Fruit fly (Drosophila melanogaster) whole organism, embryonic: ENCODE results near the gene amn.

Experiments
- Asciz ChIP-seq: fragments of 200-800 bp; sonication (Bioruptor generic); optimal IDR thresholded peaks from 2 replicates; lab custom pipeline; 2017; ENCODE audit warnings: missing biosample characterization, mild to moderate bottlenecking, missing genetic modification characterization, missing genetic modification reagents
- Atf6 ChIP-seq: fragments of 200-800 bp; sonication (Bioruptor generic); IDR thresholded peaks from 2 replicates; pipeline ENCODE4 v1.3.6; 2022; ENCODE audit warnings: missing biosample characterization, missing genetic modification characterization
- Bteb2 ChIP-seq: fragments of 200-800 bp; sonication (Bioruptor generic); optimal IDR thresholded peaks from 2 replicates; lab custom pipeline; 2016; ENCODE audit warnings: missing biosample characterization, missing genetic modification characterization
- CG10321 ChIP-seq: fragments of 200-800 bp; sonication (Bioruptor generic); IDR thresholded peaks from 2 replicates; pipeline ENCODE4 v1.3.6; 2022; ENCODE audit warnings: missing biosample characterization, missing genetic modification characterization
- CG10654 ChIP-seq: fragments of 200-800 bp; sonication (Bioruptor generic); optimal IDR thresholded peaks from 2 replicates; lab custom pipeline; 2016; ENCODE audit warnings: missing biosample characterization, missing genetic modification characterization
- CG12236 ChIP-seq: fragments of 200-800 bp; sonication (Bioruptor generic); optimal IDR thresholded peaks from 2 replicates; lab custom pipeline; 2016; ENCODE audit warnings: missing biosample characterization, missing genetic modification characterization
- CG12769 ChIP-seq: fragments of 200-800 bp; sonication (Bioruptor generic); optimal IDR thresholded peaks from 2 replicates; lab custom pipeline; 2019; ENCODE audit warnings: missing biosample characterization, mild to moderate bottlenecking, missing genetic modification characterization, moderate library complexity
- CG15011 ChIP-seq: fragments of 200-800 bp; sonication (Bioruptor generic); optimal IDR thresholded peaks from 3 replicates; lab custom pipeline; 2018; ENCODE audit warnings: missing biosample characterization, mild to moderate bottlenecking, missing genetic modification characterization
- CG15269 ChIP-seq: fragments of 200-800 bp; sonication (Bioruptor generic); optimal IDR thresholded peaks from 2 replicates; lab custom pipeline; 2018; ENCODE audit warnings: missing biosample characterization, mild to moderate bottlenecking, missing genetic modification characterization, moderate library complexity
- CG15696 ChIP-seq: fragments of 200-800 bp; sonication (Bioruptor generic); optimal IDR thresholded peaks from 2 replicates; lab custom pipeline; 2019; ENCODE audit warnings: missing biosample characterization, mild to moderate bottlenecking, missing genetic modification characterization, moderate library complexity
- CG18599 ChIP-seq: fragments of 200-800 bp; sonication (Bioruptor generic); optimal IDR thresholded peaks from 3 replicates; lab custom pipeline; 2017; ENCODE audit warnings: missing biosample characterization, missing genetic modification characterization, mild to moderate bottlenecking, moderate library complexity, missing genetic modification reagents
- CG2120 ChIP-seq: fragments of 200-800 bp; sonication (Bioruptor generic); optimal IDR thresholded peaks from 3 replicates; lab custom pipeline; 2016; ENCODE audit warnings: missing biosample characterization, missing genetic modification characterization
- CG34376 ChIP-seq: fragments of 200-800 bp; sonication (Bioruptor generic); optimal IDR thresholded peaks from 2 replicates; lab custom pipeline; 2018; ENCODE audit warnings: missing biosample characterization, mild to moderate bottlenecking, missing genetic modification characterization
- CG42726 ChIP-seq: fragments of 200-800 bp; sonication (Bioruptor generic); IDR thresholded peaks from 2 replicates; pipeline ENCODE4 v1.3.6; 2022; ENCODE audit warnings: missing biosample characterization, missing genetic modification characterization; ENCODE audit not compliant: partially characterized antibody
- CG6175 ChIP-seq: fragments of 200-800 bp; sonication (Bioruptor generic); IDR thresholded peaks from 3 replicates; pipeline ENCODE4 v1.3.6; 2022; ENCODE audit warnings: missing biosample characterization, missing genetic modification characterization
- CG6254 ChIP-seq: fragments of 200-800 bp; sonication (Bioruptor generic); optimal IDR thresholded peaks from 3 replicates; lab custom pipeline; 2017; ENCODE audit warnings: mild to moderate bottlenecking, missing biosample characterization, missing genetic modification reagents, missing genetic modification characterization
- CG8089 ChIP-seq: fragments of 200-800 bp; sonication (Bioruptor generic); optimal IDR thresholded peaks from 3 replicates; lab custom pipeline; 2016; ENCODE audit warnings: missing biosample characterization, missing genetic modification characterization
- CG8944 ChIP-seq: fragments of 200-800 bp; sonication (Bioruptor generic); optimal IDR thresholded peaks from 3 replicates; lab custom pipeline; 2016; ENCODE audit warnings: missing biosample characterization, missing genetic modification characterization
- CG9437 ChIP-seq: fragments of 200-800 bp; sonication (Bioruptor generic); optimal IDR thresholded peaks from 2 replicates; lab custom pipeline; 2018; ENCODE audit warnings: missing biosample characterization, mild to moderate bottlenecking, missing genetic modification characterization
- Chrac-16 ChIP-seq: fragments of 200-800 bp; sonication (Bioruptor generic); optimal IDR thresholded peaks from 3 replicates; lab custom pipeline; 2016; ENCODE audit warnings: missing biosample characterization, missing genetic modification characterization
- Dip3 ChIP-seq: fragments of 200-800 bp; sonication (Bioruptor generic); optimal IDR thresholded peaks from 3 replicates; lab custom pipeline; 2016; ENCODE audit warnings: missing biosample characterization, missing genetic modification characterization
- Ets65A ChIP-seq: fragments of 200-800 bp; sonication (Bioruptor generic); peaks from one replicate; lab custom pipeline; 2016; ENCODE audit warnings: missing biosample characterization, missing genetic modification characterization
- Hmr ChIP-seq: fragments of 200-800 bp; sonication (Bioruptor generic); optimal IDR thresholded peaks from 3 replicates; lab custom pipeline; 2017; ENCODE audit warnings: mild to moderate bottlenecking, missing biosample characterization, missing genetic modification reagents, missing genetic modification characterization
- Hr78 ChIP-seq, 2 experiments: fragments of 200-800 bp in 1 of 2; fragments of >200 bp in 1 of 2; sonication (Bioruptor generic) in 1 of 2; optimal IDR thresholded peaks; 2 replicates each; lab custom pipeline; 2017 to 2019; ENCODE audit warnings: missing biosample characterization in 2 of 2, missing genetic modification characterization in 2 of 2, mild to moderate bottlenecking in 1 of 2, moderate library complexity in 1 of 2
- NfI ChIP-seq: fragments of 200-800 bp; sonication (Bioruptor generic); optimal IDR thresholded peaks from 3 replicates; lab custom pipeline; 2018; ENCODE audit warnings: missing biosample characterization, mild to moderate bottlenecking, missing genetic modification characterization, moderate library complexity
- TFAM ChIP-seq: fragments of 200-800 bp; sonication (Bioruptor generic); optimal IDR thresholded peaks from 2 replicates; lab custom pipeline; 2017; ENCODE audit warnings: missing biosample characterization, missing genetic modification characterization, inconsistent platforms
- Usf ChIP-seq: fragments of 200-800 bp; sonication (Bioruptor generic); optimal IDR thresholded peaks from 2 replicates; lab custom pipeline; 2017; ENCODE audit warnings: missing genotype, missing biosample characterization, missing genetic modification characterization
- Vsx1 ChIP-seq: fragments of 200-800 bp; sonication (Bioruptor generic); optimal IDR thresholded peaks from 2 replicates; lab custom pipeline; 2017; ENCODE audit warnings: missing biosample characterization, mild to moderate bottlenecking, missing genetic modification characterization, missing genetic modification reagents
- YL-1 ChIP-seq: fragments of 200-800 bp; sonication (Bioruptor generic); optimal IDR thresholded peaks from 3 replicates; lab custom pipeline; 2017; ENCODE audit warnings: missing biosample characterization, mild to moderate bottlenecking, missing genetic modification characterization
- ab ChIP-seq: fragments of 200-800 bp; sonication (Bioruptor generic); optimal IDR thresholded peaks from 2 replicates; lab custom pipeline; 2016; ENCODE audit warnings: missing biosample characterization, missing genetic modification characterization
- bab2 ChIP-seq: fragments of 200-800 bp; sonication (Bioruptor generic); optimal IDR thresholded peaks from 2 replicates; lab custom pipeline; 2016; ENCODE audit warnings: missing biosample characterization, missing genetic modification characterization
- btn ChIP-seq: fragments of 200-800 bp; sonication (Bioruptor generic); optimal IDR thresholded peaks from 2 replicates; lab custom pipeline; 2016; ENCODE audit warnings: missing biosample characterization, missing genetic modification characterization
- ci ChIP-seq: fragments of 200-800 bp; sonication (Bioruptor generic); IDR thresholded peaks from 3 replicates; pipeline ENCODE4 v1.3.6; 2022; ENCODE audit warnings: missing biosample characterization, missing genetic modification characterization
- croc ChIP-seq: fragments of 200-800 bp; sonication (Bioruptor generic); conservative IDR thresholded peaks from 3 replicates; pipeline ENCODE4 v1.3.6; 2022; ENCODE audit warnings: missing biosample characterization, missing genetic modification characterization
- crol ChIP-seq: fragments of 200-800 bp; sonication (Bioruptor generic); IDR thresholded peaks from 2 replicates; pipeline ENCODE4 v1.3.6; 2022; ENCODE audit warnings: missing biosample characterization, missing genetic modification characterization
- crp ChIP-seq, 2 experiments: fragments of 200-800 bp; sonication (Bioruptor generic); optimal IDR thresholded peaks; 2 replicates in 1 of 2; 3 replicates in 1 of 2; lab custom pipeline; 2017; ENCODE audit warnings: missing biosample characterization in 2 of 2, missing genetic modification characterization in 2 of 2, mild to moderate bottlenecking in 1 of 2, moderate library complexity in 1 of 2
- dmrt11E ChIP-seq: fragments of 200-800 bp; sonication (Bioruptor generic); optimal IDR thresholded peaks from 3 replicates; lab custom pipeline; 2018; ENCODE audit warnings: missing biosample characterization, mild to moderate bottlenecking, missing genetic modification characterization, moderate library complexity
- dpn ChIP-seq, 2 experiments: fragments of 200-800 bp; sonication (Bioruptor generic); optimal IDR thresholded peaks; 3 replicates each; lab custom pipeline; 2016; ENCODE audit warnings: missing biosample characterization in 2 of 2, missing genetic modification characterization in 2 of 2
- gcm ChIP-seq: fragments of 200-800 bp; sonication (Bioruptor generic); optimal IDR thresholded peaks from 2 replicates; lab custom pipeline; 2019; ENCODE audit warnings: missing biosample characterization, mild to moderate bottlenecking, missing genetic modification characterization, moderate library complexity
- gfzf ChIP-seq: fragments of 200-800 bp; sonication (Bioruptor generic); optimal IDR thresholded peaks from 2 replicates; lab custom pipeline; 2016; ENCODE audit warnings: missing biosample characterization, mild to moderate bottlenecking, missing genetic modification characterization, moderate library complexity
- knrl ChIP-seq: fragments of 200-800 bp; sonication (Bioruptor generic); IDR thresholded peaks from 3 replicates; pipeline ENCODE4 v1.3.6; 2022; ENCODE audit warnings: missing biosample characterization, missing genetic modification characterization; ENCODE audit not compliant: partially characterized antibody
- lmd ChIP-seq: fragments of 200-800 bp; sonication (Bioruptor generic); IDR thresholded peaks from 2 replicates; pipeline ENCODE4 v1.3.6; 2022; ENCODE audit warnings: missing biosample characterization, missing genetic modification characterization
- nerfin-2 ChIP-seq: fragments of 200-800 bp; sonication (Bioruptor generic); IDR thresholded peaks from 2 replicates; pipeline ENCODE4 v1.3.6; 2022; ENCODE audit warnings: missing biosample characterization, missing genetic modification characterization; ENCODE audit not compliant: partially characterized antibody
- oc ChIP-seq: fragments of 200-800 bp; sonication (Bioruptor generic); optimal IDR thresholded peaks from 2 replicates; lab custom pipeline; 2018; ENCODE audit warnings: missing biosample characterization, mild to moderate bottlenecking, missing genetic modification characterization, moderate library complexity
- pzg ChIP-seq: fragments of 200-800 bp; sonication (Bioruptor generic); optimal IDR thresholded peaks from 3 replicates; lab custom pipeline; 2018; ENCODE audit warnings: missing biosample characterization, mild to moderate bottlenecking, missing genetic modification characterization, moderate library complexity
- scrt ChIP-seq: fragments of 200-800 bp; sonication (Bioruptor generic); optimal IDR thresholded peaks from 2 replicates; lab custom pipeline; 2018; ENCODE audit warnings: missing biosample characterization, mild to moderate bottlenecking, missing genetic modification characterization, moderate library complexity
- sens ChIP-seq: fragments of 200-800 bp; sonication (Bioruptor generic); peaks from one replicate; lab custom pipeline; 2016; ENCODE audit warnings: missing biosample characterization, missing genetic modification characterization
- shn ChIP-seq: fragments of 200-800 bp; sonication (Bioruptor generic); optimal IDR thresholded peaks from 3 replicates; lab custom pipeline; 2016; ENCODE audit warnings: missing biosample characterization, missing genetic modification characterization
- tna ChIP-seq: fragments of 200-800 bp; sonication (Bioruptor generic); IDR thresholded peaks from 2 replicates; pipeline ENCODE4 v1.3.6; 2022; ENCODE audit warnings: missing biosample characterization, missing genetic modification characterization; ENCODE audit not compliant: partially characterized antibody
- trh ChIP-seq: fragments of 200-800 bp; sonication (Bioruptor generic); optimal IDR thresholded peaks from 2 replicates; lab custom pipeline; 2016; ENCODE audit warnings: missing biosample characterization, missing genetic modification characterization
- zfh1 ChIP-seq: fragments of 200-800 bp; sonication (Bioruptor generic); IDR thresholded peaks from 3 replicates; pipeline ENCODE4 v1.3.6; 2022; ENCODE audit warnings: missing biosample characterization, missing genetic modification characterization

amn gene

DNA sequence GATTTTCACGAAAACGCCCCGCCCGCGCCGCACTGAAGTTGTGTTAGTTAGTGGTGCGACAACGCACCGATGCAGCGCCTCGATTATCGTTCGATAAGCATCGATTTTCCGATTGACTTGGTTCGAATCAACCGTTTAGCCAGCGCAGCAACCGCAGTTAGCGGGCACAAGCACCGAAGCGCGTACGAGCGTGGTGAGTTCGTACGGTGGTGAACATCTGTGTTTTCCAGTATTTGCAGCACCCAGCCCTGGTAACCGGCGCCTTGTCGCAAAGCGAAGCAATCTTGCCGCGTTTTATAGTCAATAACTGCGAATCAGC is 37.9 kb downstream of the amn start, which contains the start of the genes pico and Nup205 (continued):
- peak; percentile 3 for TF ChIP-seq Chrac-16 (GFP tag; lab: Kevin White, UChicago)
- no peak for TF ChIP-seq CG12769
- peak; percentile 29 for TF ChIP-seq shn (GFP tag; lab: Kevin White, UChicago)
- peak; percentile 12 for TF ChIP-seq CG8944 (GFP tag; lab: Kevin White, UChicago)
- peak; percentile 84 for TF ChIP-seq knrl (GFP tag; lab: Robert Waterston, UW)
- TF ChIP-seq sens (GFP tag; lab: Kevin White, UChicago): no peak
- TF ChIP-seq NfI: peak; percentile 8
- no peak for TF ChIP-seq trh (GFP tag; lab: Kevin White, UChicago)
- no peak for TF ChIP-seq Hmr (GFP tag; lab: Kevin White, UChicago)
- TF ChIP-seq lmd: no peak
- no peak for TF ChIP-seq CG15269
- no peak for TF ChIP-seq oc (tag; lab: Kevin White, UChicago)
- TF ChIP-seq ab (GFP tag; lab: Kevin White, UChicago): no peak
- TF ChIP-seq dmrt11E (tag; lab: Kevin White, UChicago): no peak
- no peak for TF ChIP-seq CG10654 (GFP tag; lab: Kevin White, UChicago)
- no peak for TF ChIP-seq TFAM (GFP tag; lab: Kevin White, UChicago)
- peak; percentile 45 for TF ChIP-seq YL-1
- TF ChIP-seq CG15696 (tag; lab: Kevin White, UChicago): no peak
- TF ChIP-seq Vsx1 (GFP tag; lab: Kevin White, UChicago): no peak
- TF ChIP-seq crp (GFP tag; optimal IDR thresholded peaks at IDR 0.05; lab: Kevin White, UChicago): peak in 1 of 2 experiments; percentile 74
- 0 out of 2 replicates have a peak, but pooled peaks have one; percentile 17 for TF ChIP-seq Atf6 (GFP tag; lab: Robert Waterston, UW)
- peak; percentile 88 for TF ChIP-seq CG42726 (GFP tag; lab: Robert Waterston, UW)
- TF ChIP-seq crol (GFP tag; lab: Robert Waterston, UW): peak; percentile 60
- no peak for TF ChIP-seq scrt (GFP tag; lab: Kevin White, UChicago)
- TF ChIP-seq croc (GFP tag; lab: Robert Waterston, UW): no peak
- TF ChIP-seq pzg: peak; percentile 99
- TF ChIP-seq ci: peak; percentile 69; the same call in 2 of the 3 replicates
- no peak for TF ChIP-seq CG9437
- TF ChIP-seq Usf: no peak
- no peak for TF ChIP-seq CG6175
- no peak for TF ChIP-seq Asciz
- TF ChIP-seq CG12236 (GFP tag; lab: Kevin White, UChicago): peak; percentile 6
- peak; percentile 29 for TF ChIP-seq Ets65A
- peak; percentile 25 for TF ChIP-seq Bteb2 (GFP tag; lab: Kevin White, UChicago)
- no peak for TF ChIP-seq CG8089 (GFP tag; lab: Kevin White, UChicago)
- TF ChIP-seq btn: no peak
- TF ChIP-seq nerfin-2: peak; percentile 49
- no peak for TF ChIP-seq bab2 (GFP tag; lab: Kevin White, UChicago)
- no peak for TF ChIP-seq CG6254 (GFP tag; lab: Kevin White, UChicago)
- no peak for TF ChIP-seq gcm
- no peak for TF ChIP-seq CG15011 (GFP tag; lab: Kevin White, UChicago)
- TF ChIP-seq Hr78 (GFP tag; optimal IDR thresholded peaks at IDR 0.05; lab: Kevin White, UChicago): no peak
- TF ChIP-seq CG10321: no peak
- TF ChIP-seq tna: peak; percentile 80
- peak in 1 of 2 experiments; percentile 48 for TF ChIP-seq dpn (GFP tag; optimal IDR thresholded peaks at IDR 0.05; lab: Kevin White, UChicago)
- 0 out of 3 replicates have a peak, but pooled peaks have one; percentile 28 for TF ChIP-seq zfh1 (GFP tag; lab: Robert Waterston, UW)
- peak; percentile 53 for TF ChIP-seq CG18599 (GFP tag; lab: Kevin White, UChicago)
- TF ChIP-seq CG34376 (GFP tag; lab: Kevin White, UChicago): peak; percentile 24
- no peak for TF ChIP-seq Dip3 (GFP tag; lab: Kevin White, UChicago)
- TF ChIP-seq CG2120 (GFP tag; lab: Kevin White, UChicago): peak; percentile 54
- peak; percentile 71 for TF ChIP-seq gfzf (GFP tag; lab: Kevin White, UChicago)
